Worm (Caenorhabditis elegans): Measurements from ENCODE around the gene F16B3.3.

- TF ChIP-seq pha-4 (tag; optimal IDR thresholded peaks at IDR 0.05), result no peak
- TF ChIP-seq ceh-6 (GFP tag; optimal IDR thresholded peaks at IDR 0.05), result no peak
- TF ChIP-seq elt-2 (tag; optimal IDR thresholded peaks at IDR 0.05), result no peak
- no peak for TF ChIP-seq ets-4 (tag; optimal IDR thresholded peaks at IDR 0.05)
- TF ChIP-seq ceh-24 (tag; optimal IDR thresholded peaks at IDR 0.05), result no peak
- no peak for TF ChIP-seq nhr-11 (tag; optimal IDR thresholded peaks at IDR 0.05)
- no peak for TF ChIP-seq fax-1 (tag; optimal IDR thresholded peaks at IDR 0.05)
- no peak for TF ChIP-seq unc-55 (GFP tag; optimal IDR thresholded peaks at IDR 0.05)
- TF ChIP-seq dmd-4 (tag; optimal IDR thresholded peaks at IDR 0.05; ENCODE audit: borderline replicate concordance), result no peak
- TF ChIP-seq nfya-1 (tag; optimal IDR thresholded peaks at IDR 0.05), result no peak
- no peak for TF ChIP-seq ref-2 (tag; optimal IDR thresholded peaks at IDR 0.05)
- no peak for TF ChIP-seq pat-9 (tag; optimal IDR thresholded peaks at IDR 0.05)
- TF ChIP-seq fkh-10 (GFP tag; optimal IDR thresholded peaks at IDR 0.05), result no peak
- no peak for TF ChIP-seq ceh-45 (GFP tag; IDR thresholded peaks at IDR 0.05)
These were observed 15.6 kb downstream of the F16B3.3 start for ce11 chrV:1302090-1302489.

All from whole organism, late embryonic.